Worm (Caenorhabditis elegans): ENCODE measurements around the gene sec-5.

Gene sec-5

DNA sequence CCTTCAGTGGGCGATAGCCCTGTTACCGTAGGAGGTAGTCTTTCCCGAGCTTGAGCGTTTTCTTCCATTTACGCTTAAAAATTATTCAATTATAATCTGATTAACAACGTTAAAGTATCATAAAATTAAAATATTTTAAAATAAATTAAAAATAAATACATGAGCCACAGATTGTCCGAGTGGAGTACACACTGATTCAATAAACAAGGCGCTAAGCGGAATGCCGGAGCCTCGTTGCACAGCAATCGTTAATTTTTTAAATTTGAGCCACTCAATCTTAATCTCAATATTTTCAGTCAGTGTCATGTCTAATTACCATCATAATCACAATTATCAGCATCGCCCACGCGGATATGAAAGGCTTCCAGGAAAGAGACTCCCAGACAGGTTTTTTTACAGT lies at the start of gene sec-5, which contains the start of gene pir-1:
TSS of gene sec-5 (minus strand) at position 73 of the 400 bp plus-strand sequence.
TSS of gene pir-1 (plus strand) at position 221 of the 400 bp plus-strand sequence.
- TF ChIP-seq elt-2 (tag; optimal IDR thresholded peaks at IDR 0.05) (no peak), unc-42 (tag; optimal IDR thresholded peaks at IDR 0.05) (peak; percentile 38)

DNA sequence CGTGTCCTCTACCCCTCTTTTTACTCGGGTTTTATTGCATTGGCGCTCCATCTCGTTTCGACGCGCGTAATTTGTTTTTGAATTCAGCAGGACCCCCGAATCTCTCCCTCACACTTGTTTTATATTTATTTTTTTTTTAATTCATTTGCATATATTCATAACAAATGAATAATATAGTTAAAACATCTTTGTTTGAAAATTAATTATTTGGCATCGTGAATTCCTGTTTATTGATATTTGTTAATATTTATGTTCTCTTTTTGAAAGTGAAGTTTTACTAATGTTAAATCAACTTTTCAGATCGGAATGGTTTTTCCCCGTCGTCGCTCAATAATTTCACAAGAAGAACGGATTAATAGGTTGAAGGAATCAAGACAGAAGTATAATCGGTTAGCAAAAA lies 46.0 kb upstream of the sec-5 start, which contains the start of gene ZK1067.3:
TSS of gene ZK1067.3 (plus strand) at position 301 of the 400 bp plus-strand sequence.
- TF ChIP-seq pat-9 (tag; optimal IDR thresholded peaks at IDR 0.05) (no peak), nfya-1 (tag; optimal IDR thresholded peaks at IDR 0.05) (no peak), ceh-19 (GFP tag; optimal IDR thresholded peaks at IDR 0.05) (no peak), zip-5 (tag; optimal IDR thresholded peaks at IDR 0.05) (no peak), T23F11.4 (GFP tag; optimal IDR thresholded peaks at IDR 0.05) (no peak), pag-3 (tag; optimal IDR thresholded peaks at IDR 0.05; ENCODE audit: borderline replicate concordance) (no peak), ceh-45 (GFP tag; IDR thresholded peaks at IDR 0.05) (no peak), C38D4.7 (GFP tag; optimal IDR thresholded peaks at IDR 0.05) (no peak), fkh-10 (GFP tag; optimal IDR thresholded peaks at IDR 0.05) (no peak), madf-2 (tag; optimal IDR thresholded peaks at IDR 0.05) (no peak), ceh-24 (tag; optimal IDR thresholded peaks at IDR 0.05) (no peak), fkh-6 (tag; optimal IDR thresholded peaks at IDR 0.05) (no peak), ama-1 (optimal IDR thresholded peaks at IDR 0.05) (no peak), ceh-22 (tag; optimal IDR thresholded peaks at IDR 0.05) (no peak), pqm-1 (tag; optimal IDR thresholded peaks at IDR 0.05) (no peak), eyg-1 (tag; optimal IDR thresholded peaks at IDR 0.05) (no peak), ceh-31 (tag; optimal IDR thresholded peaks at IDR 0.05) (no peak), ttx-3 (tag; optimal IDR thresholded peaks at IDR 0.05) (no peak), syd-9 (tag; optimal IDR thresholded peaks at IDR 0.05) (no peak), gmeb-2 (tag; optimal IDR thresholded peaks at IDR 0.05) (no peak)

DNA sequence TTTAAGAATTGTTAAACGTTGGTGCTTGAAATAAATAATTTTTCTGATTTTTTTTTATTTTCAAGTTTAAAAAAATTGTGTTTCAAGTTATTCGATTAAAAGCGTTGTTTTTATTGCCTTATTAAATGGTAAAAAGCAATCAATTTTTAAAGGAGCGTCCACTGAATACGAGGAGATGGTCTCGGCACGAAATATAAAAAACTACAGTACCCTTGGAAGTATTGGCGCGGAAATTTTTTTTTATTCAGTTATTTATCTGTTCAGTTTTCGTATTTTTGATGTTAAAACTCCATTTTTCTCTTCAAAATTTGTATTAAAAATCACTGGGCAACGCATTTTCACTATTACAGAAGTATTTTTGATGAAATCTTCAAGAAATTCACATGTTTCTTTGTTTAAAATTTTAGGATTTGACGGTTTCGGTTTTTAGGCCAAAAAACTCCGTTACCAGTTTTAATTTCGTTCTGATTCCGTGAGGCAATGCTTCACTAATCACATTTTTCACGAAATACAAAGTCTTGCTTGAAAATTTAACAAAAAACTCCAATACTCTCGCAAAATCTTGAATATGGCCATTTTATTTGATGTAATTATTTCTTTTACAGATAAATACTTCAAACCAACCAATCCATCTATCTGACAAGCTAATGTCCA lies 36.2 kb upstream of the sec-5 start, which contains the start of gene znfx-1:
TSS of gene znfx-1 (plus strand) at position 604 of the 654 bp plus-strand sequence.
- no peak for TF ChIP-seq ama-1 (optimal IDR thresholded peaks at IDR 0.05)
- TF ChIP-seq che-1 (tag; optimal IDR thresholded peaks at IDR 0.05), result no peak
- TF ChIP-seq tbx-2 (tag; optimal IDR thresholded peaks at IDR 0.05), result no peak
- TF ChIP-seq dve-1 (tag; optimal IDR thresholded peaks at IDR 0.05), result no peak
- TF ChIP-seq npax-4 (tag; optimal IDR thresholded peaks at IDR 0.05), result no peak
- TF ChIP-seq sox-4 (tag; optimal IDR thresholded peaks at IDR 0.05), result no peak
- TF ChIP-seq ceh-19 (GFP tag; optimal IDR thresholded peaks at IDR 0.05), result no peak
- TF ChIP-seq K09A11.1 (tag; optimal IDR thresholded peaks at IDR 0.05; ENCODE audit: insufficient read depth), result no peak
- no peak for TF ChIP-seq pros-1 (tag; optimal IDR thresholded peaks at IDR 0.05)
- TF ChIP-seq nfya-1 (tag; optimal IDR thresholded peaks at IDR 0.05), result no peak
- TF ChIP-seq hlh-30 (tag; optimal IDR thresholded peaks at IDR 0.05; ENCODE audit: insufficient read depth), result no peak
- TF ChIP-seq hlh-6 (tag; optimal IDR thresholded peaks at IDR 0.05), result no peak
- no peak for TF ChIP-seq mec-3 (tag; optimal IDR thresholded peaks at IDR 0.05; ENCODE audit: borderline replicate concordance)
- no peak for TF ChIP-seq ceh-18 (tag; optimal IDR thresholded peaks at IDR 0.05)
- no peak for TF ChIP-seq odd-2 (tag; optimal IDR thresholded peaks at IDR 0.05)
- TF ChIP-seq ttx-3 (tag; optimal IDR thresholded peaks at IDR 0.05), result no peak

DNA sequence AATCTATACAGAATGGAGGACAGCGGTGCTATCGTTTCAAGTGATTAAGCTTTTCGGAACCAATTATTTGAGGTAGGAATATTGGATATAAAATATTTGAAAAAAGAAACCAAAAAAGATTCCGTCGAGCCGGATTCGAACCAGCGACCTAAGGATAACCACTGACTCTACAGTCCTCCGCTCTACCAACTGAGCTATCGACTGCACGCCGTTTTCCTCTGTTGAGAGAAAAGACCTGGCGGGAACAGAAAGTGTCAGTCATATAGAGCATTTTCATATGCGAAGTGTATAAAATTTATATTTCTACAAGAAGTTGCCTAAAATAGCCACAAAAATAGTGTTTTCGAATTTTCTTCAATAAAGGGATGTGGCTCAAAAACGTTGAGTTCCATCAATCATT lies 34.7 kb upstream of the sec-5 start:
- TF ChIP-seq fkh-6 (tag; optimal IDR thresholded peaks at IDR 0.05) (no peak), hlh-6 (tag; optimal IDR thresholded peaks at IDR 0.05) (no peak), fkh-10 (GFP tag; optimal IDR thresholded peaks at IDR 0.05) (no peak), ceh-9 (tag; optimal IDR thresholded peaks at IDR 0.05) (no peak), ceh-19 (GFP tag; optimal IDR thresholded peaks at IDR 0.05) (no peak)

Data from whole organism, late embryonic.